Worm (Caenorhabditis elegans) whole organism, L4 larva: Measurements from ENCODE around the gene str-2.

Source experiments
- Y48G9A.11 ChIP-seq: fragments of 200-800 bp; sonication (Bioruptor generic); IDR thresholded peaks from 2 replicates; pipeline ENCODE4 v1.3.6; 2022; ENCODE audit warnings: missing genetic modification reagents, missing genetic modification characterization, missing compliant biosample characterization
- egl-27 ChIP-seq: sonication (generic microtip); optimal IDR thresholded peaks from 3 replicates; lab custom pipeline; 2017; ENCODE audit warnings: missing biosample characterization, missing genetic modification reagents, missing genetic modification characterization
- lin-38 ChIP-seq: fragments of 200-800 bp; sonication (Bioruptor generic); IDR thresholded peaks from 2 replicates; pipeline ENCODE4 v1.3.6; 2022; ENCODE audit warnings: missing genetic modification reagents, missing genetic modification characterization, missing compliant biosample characterization
- mep-1 ChIP-seq: fragments of 150-350 bp; sonication (generic microtip); optimal IDR thresholded peaks from 3 replicates; lab custom pipeline; 2014; ENCODE audit warnings: missing biosample characterization, missing genetic modification characterization
- unc-39 ChIP-seq: sonication (generic microtip); optimal IDR thresholded peaks from 2 replicates; lab custom pipeline; 2017; ENCODE audit warnings: missing biosample characterization, missing genetic modification characterization
- zip-11 ChIP-seq: fragments of 200-800 bp; sonication (Bioruptor generic); IDR thresholded peaks from 2 replicates; pipeline ENCODE4 v1.3.6; 2022; ENCODE audit warnings: missing genetic modification characterization, missing compliant biosample characterization

DNA sequence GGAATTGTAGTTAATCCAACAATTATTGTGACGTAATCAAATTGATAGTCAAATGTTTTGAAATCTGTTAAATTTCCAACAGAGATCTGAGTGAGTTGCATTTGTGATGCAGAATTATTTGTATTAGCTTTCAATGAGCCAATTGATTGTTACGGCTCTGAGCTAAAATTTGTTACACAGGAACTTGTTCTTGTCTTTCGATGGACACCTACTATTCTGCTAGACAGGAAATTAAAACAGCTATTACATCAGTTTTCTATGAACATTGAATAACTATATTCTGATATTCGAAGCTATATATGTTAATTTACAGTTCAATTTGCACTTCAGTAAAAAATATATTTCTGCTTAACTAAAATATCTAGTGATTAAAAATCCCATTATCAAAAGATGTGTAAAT lies 9.9 kb upstream of the str-2 start, which contains the start of gene sru-40:
- TF ChIP-seq mep-1 (no peak), unc-39 (tag; lab: Kevin White, UChicago) (no peak), zip-11 (no peak), Y48G9A.11 (GFP tag; lab: Robert Waterston, UW) (no peak), lin-38 (GFP tag; lab: Robert Waterston, UW) (no peak), egl-27 (tag; lab: Kevin White, UChicago) (no peak)
